Worm (Caenorhabditis elegans): Measurements from ENCODE around the gene C09F9.1.

DNA sequence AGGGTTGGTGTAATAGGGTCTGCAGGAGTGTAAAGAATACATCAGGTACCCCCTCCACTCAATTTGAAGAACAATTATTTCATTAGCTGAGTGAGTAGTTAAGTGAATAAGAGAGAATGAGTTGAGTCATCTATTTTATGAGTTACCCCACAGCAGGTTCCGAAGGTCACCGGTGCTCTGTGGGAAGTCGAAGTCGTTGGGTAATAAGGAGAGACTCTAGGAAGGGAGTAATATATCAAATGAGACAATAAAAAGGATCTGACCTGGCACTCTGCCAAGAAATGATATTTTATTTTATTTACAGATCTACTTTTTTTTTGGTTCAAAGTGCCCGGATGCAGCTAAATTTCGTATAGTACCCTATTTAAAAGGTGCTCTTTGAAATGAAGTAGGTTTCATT, at the start of gene C09F9.1:
- no peak for TF ChIP-seq unc-130 (GFP tag; optimal IDR thresholded peaks at IDR 0.05)
- TF ChIP-seq ceh-82 (tag; optimal IDR thresholded peaks at IDR 0.05), result no peak
- TF ChIP-seq nhr-11 (tag; optimal IDR thresholded peaks at IDR 0.05), result no peak
- TF ChIP-seq mes-2 (tag; optimal IDR thresholded peaks at IDR 0.05; ENCODE audit: poor library complexity, severe bottlenecking), result no peak
- no peak for TF ChIP-seq pqm-1 (tag; optimal IDR thresholded peaks at IDR 0.05)
- TF ChIP-seq nhr-111 (GFP tag; optimal IDR thresholded peaks at IDR 0.05), result no peak
- no peak for TF ChIP-seq arid-1 (GFP tag; conservative IDR thresholded peaks at IDR 0.05)
- TF ChIP-seq unc-39 (tag; optimal IDR thresholded peaks at IDR 0.05), result no peak
- no peak for TF ChIP-seq ama-1 (optimal IDR thresholded peaks at IDR 0.05)
- no peak for TF ChIP-seq set-16 (GFP tag; IDR thresholded peaks at IDR 0.05)
- no peak for TF ChIP-seq aly-2 (tag; optimal IDR thresholded peaks at IDR 0.05)
- no peak for TF ChIP-seq jun-1 (tag; optimal IDR thresholded peaks at IDR 0.05)
- TF ChIP-seq dmd-6 (GFP tag; IDR thresholded peaks at IDR 0.05), result no peak

All from whole organism, L4 larva.